Worm (Caenorhabditis elegans): ENCODE measurements around the gene F02E8.4.

Gene F02E8.4

ce11 chrX:4488807-4489336, 35.0 kb downstream of the F02E8.4 start, which contains the start of gene ncr-1:
Gene ncr-1 (minus strand): TSS chrX:4488857.
- TF ChIP-seq aly-1 (tag; optimal IDR thresholded peaks at IDR 0.05) (no peak), tbx-37 (GFP tag; conservative IDR thresholded peaks at IDR 0.05) (no peak), ceh-13 (GFP tag; optimal IDR thresholded peaks at IDR 0.05) (no peak), B0310.2 (tag; optimal IDR thresholded peaks at IDR 0.05) (no peak), hnd-1 (tag; optimal IDR thresholded peaks at IDR 0.05) (no peak), tbx-11 (GFP tag; IDR thresholded peaks at IDR 0.05) (no peak), flt-1 (GFP tag; IDR thresholded peaks at IDR 0.05) (no peak), scrt-1 (GFP tag; IDR thresholded peaks at IDR 0.05) (no peak), F13C5.2 (tag; optimal IDR thresholded peaks at IDR 0.05) (no peak), ceh-36 (tag; optimal IDR thresholded peaks at IDR 0.05) (no peak), ets-7 (tag; optimal IDR thresholded peaks at IDR 0.05) (no peak), tra-4 (tag; optimal IDR thresholded peaks at IDR 0.05) (no peak), sea-1 (GFP tag; conservative IDR thresholded peaks at IDR 0.05) (no peak), hmbx-1 (tag; optimal IDR thresholded peaks at IDR 0.05) (no peak), ama-1 (optimal IDR thresholded peaks at IDR 0.05) (no peak), hmg-4 (GFP tag; optimal IDR thresholded peaks at IDR 0.05) (no peak)

- TF ChIP-seq pes-1 (GFP tag; IDR thresholded peaks at IDR 0.05), result no peak
- TF ChIP-seq tra-4 (tag; optimal IDR thresholded peaks at IDR 0.05), result no peak
- TF ChIP-seq F13C5.2 (tag; optimal IDR thresholded peaks at IDR 0.05), result no peak
- no peak for TF ChIP-seq hmbx-1 (tag; optimal IDR thresholded peaks at IDR 0.05)
- TF ChIP-seq ceh-13 (GFP tag; optimal IDR thresholded peaks at IDR 0.05), result no peak
- no peak for TF ChIP-seq aly-1 (tag; optimal IDR thresholded peaks at IDR 0.05)
- TF ChIP-seq tbx-11 (GFP tag; IDR thresholded peaks at IDR 0.05), result no peak
- TF ChIP-seq flt-1 (GFP tag; IDR thresholded peaks at IDR 0.05), result no peak
- no peak for TF ChIP-seq ceh-36 (tag; optimal IDR thresholded peaks at IDR 0.05)
- no peak for TF ChIP-seq hmg-4 (GFP tag; optimal IDR thresholded peaks at IDR 0.05)
- no peak for TF ChIP-seq B0310.2 (tag; optimal IDR thresholded peaks at IDR 0.05)
- TF ChIP-seq ama-1 (optimal IDR thresholded peaks at IDR 0.05), result no peak
- no peak for TF ChIP-seq sea-1 (GFP tag; conservative IDR thresholded peaks at IDR 0.05)
Observed at ce11 chrX:4490400-4490799, 36.5 kb downstream of the F02E8.4 start.

ce11 chrX:4492199-4492598, 38.3 kb downstream of the F02E8.4 start, which contains the start of gene F46H6.5:
Gene F46H6.5 (minus strand): TSS chrX:4492208.
- no peak for TF ChIP-seq ceh-13 (GFP tag; optimal IDR thresholded peaks at IDR 0.05)
- TF ChIP-seq hmg-4 (GFP tag; optimal IDR thresholded peaks at IDR 0.05), result no peak
- TF ChIP-seq tra-4 (tag; optimal IDR thresholded peaks at IDR 0.05), result no peak
- TF ChIP-seq hmbx-1 (tag; optimal IDR thresholded peaks at IDR 0.05), result no peak
- TF ChIP-seq ceh-36 (tag; optimal IDR thresholded peaks at IDR 0.05), result no peak
- no peak for TF ChIP-seq F13C5.2 (tag; optimal IDR thresholded peaks at IDR 0.05)
- no peak for TF ChIP-seq sea-1 (GFP tag; conservative IDR thresholded peaks at IDR 0.05)
- TF ChIP-seq B0310.2 (tag; optimal IDR thresholded peaks at IDR 0.05), result no peak
- TF ChIP-seq tbx-11 (GFP tag; IDR thresholded peaks at IDR 0.05), result no peak
- no peak for TF ChIP-seq aly-1 (tag; optimal IDR thresholded peaks at IDR 0.05)
- TF ChIP-seq scrt-1 (GFP tag; IDR thresholded peaks at IDR 0.05), result no peak
- no peak for TF ChIP-seq flt-1 (GFP tag; IDR thresholded peaks at IDR 0.05)
- no peak for TF ChIP-seq pes-1 (GFP tag; IDR thresholded peaks at IDR 0.05)
- no peak for TF ChIP-seq ets-7 (tag; optimal IDR thresholded peaks at IDR 0.05)
- no peak for TF ChIP-seq hnd-1 (tag; optimal IDR thresholded peaks at IDR 0.05)
- TF ChIP-seq tbx-37 (GFP tag; conservative IDR thresholded peaks at IDR 0.05), result no peak
- no peak for TF ChIP-seq ama-1 (optimal IDR thresholded peaks at IDR 0.05)

ce11 chrX:4493439-4494006, 39.6 kb downstream of the F02E8.4 start:
- TF ChIP-seq ceh-36 (tag; optimal IDR thresholded peaks at IDR 0.05), result no peak
- no peak for TF ChIP-seq hnd-1 (tag; optimal IDR thresholded peaks at IDR 0.05)
- TF ChIP-seq hmg-4 (GFP tag; optimal IDR thresholded peaks at IDR 0.05), result no peak
- no peak for TF ChIP-seq ama-1 (optimal IDR thresholded peaks at IDR 0.05)
- TF ChIP-seq hmbx-1 (tag; optimal IDR thresholded peaks at IDR 0.05), result no peak
- TF ChIP-seq pes-1 (GFP tag; IDR thresholded peaks at IDR 0.05), result no peak

ce11 chrX:4495814-4496567, 42.1 kb downstream of the F02E8.4 start:
- TF ChIP-seq hmg-4 (GFP tag; optimal IDR thresholded peaks at IDR 0.05) (no peak), ets-7 (tag; optimal IDR thresholded peaks at IDR 0.05) (no peak), scrt-1 (GFP tag; IDR thresholded peaks at IDR 0.05) (no peak), sea-1 (GFP tag; conservative IDR thresholded peaks at IDR 0.05) (no peak), hnd-1 (tag; optimal IDR thresholded peaks at IDR 0.05) (no peak), aly-1 (tag; optimal IDR thresholded peaks at IDR 0.05) (no peak), B0310.2 (tag; optimal IDR thresholded peaks at IDR 0.05) (no peak), F13C5.2 (tag; optimal IDR thresholded peaks at IDR 0.05) (no peak), tbx-11 (GFP tag; IDR thresholded peaks at IDR 0.05) (no peak), tra-4 (tag; optimal IDR thresholded peaks at IDR 0.05) (no peak)

ce11 chrX:4498078-4498477, 44.2 kb downstream of the F02E8.4 start:
- TF ChIP-seq ceh-13 (GFP tag; optimal IDR thresholded peaks at IDR 0.05) (no peak), ets-7 (tag; optimal IDR thresholded peaks at IDR 0.05) (no peak), hmg-4 (GFP tag; optimal IDR thresholded peaks at IDR 0.05) (no peak)

ce11 chrX:4498478-4498877, 44.6 kb downstream of the F02E8.4 start:
- TF ChIP-seq hmg-4 (GFP tag; optimal IDR thresholded peaks at IDR 0.05), result peak; percentile 77
- TF ChIP-seq ets-7 (tag; optimal IDR thresholded peaks at IDR 0.05), result no peak
- TF ChIP-seq aly-1 (tag; optimal IDR thresholded peaks at IDR 0.05), result no peak

All from whole organism, early embryonic.